Worm (Caenorhabditis elegans) whole organism, young adult: ENCODE measurements around the gene pro-3.

Experiments
- B0019.2 ChIP-seq: fragments of 200-800 bp; sonication (Bioruptor generic); conservative IDR thresholded peaks from 2 replicates; pipeline ENCODE4 v1.3.6; 2022; ENCODE audit warnings: missing genetic modification reagents, missing genetic modification characterization, missing compliant biosample characterization
- F49E8.2 ChIP-seq: sonication (generic microtip); optimal IDR thresholded peaks from 3 replicates; lab custom pipeline; 2017; ENCODE audit warnings: missing genetic modification characterization, mild to moderate bottlenecking, missing compliant biosample characterization, antibody characterized with exemption, moderate library complexity; ENCODE audit not compliant: insufficient read depth
- ccch-3 ChIP-seq: fragments of 200-800 bp; sonication (Bioruptor generic); optimal IDR thresholded peaks from 2 replicates; lab custom pipeline; 2018; ENCODE audit warnings: mild to moderate bottlenecking, missing genetic modification characterization, missing compliant biosample characterization
- efl-1 ChIP-seq: fragments of 150-350 bp; optimal IDR thresholded peaks from 2 replicates; lab custom pipeline; 2014; ENCODE audit warnings: missing biosample characterization, missing genetic modification reagents, missing genetic modification characterization
- him-1 ChIP-seq: sonication (generic microtip); optimal IDR thresholded peaks from 2 replicates; lab custom pipeline; 2016; ENCODE audit warnings: missing genotype, missing genetic modification reagents, missing genetic modification characterization, missing compliant biosample characterization
- lin-35 ChIP-seq, 3 experiments: fragments of 150-350 bp in 2 of 3; sonication (generic microtip) in 1 of 3; optimal IDR thresholded peaks; 2 replicates each; lab custom pipeline; 2014 to 2018; ENCODE audit warnings: missing biosample characterization in 3 of 3, missing genetic modification characterization in 3 of 3, missing genetic modification reagents in 3 of 3
- lsl-1 ChIP-seq: fragments of 200-800 bp; sonication (Bioruptor generic); optimal IDR thresholded peaks from 2 replicates; lab custom pipeline; 2018; ENCODE audit warnings: mild to moderate bottlenecking, missing genetic modification characterization, moderate library complexity, missing compliant biosample characterization
- mxl-1 ChIP-seq: sonication (generic microtip); optimal IDR thresholded peaks from 2 replicates; lab custom pipeline; 2016; ENCODE audit warnings: missing genetic modification characterization, missing compliant biosample characterization
- nfya-1 ChIP-seq: sonication (generic microtip); optimal IDR thresholded peaks from 2 replicates; lab custom pipeline; 2017; ENCODE audit warnings: antibody characterized with exemption, missing compliant biosample characterization, missing genetic modification characterization, borderline replicate concordance; ENCODE audit not compliant: insufficient read depth
- repo-1 ChIP-seq: sonication (generic microtip); optimal IDR thresholded peaks from 2 replicates; lab custom pipeline; 2017; ENCODE audit warnings: mild to moderate bottlenecking, missing genetic modification characterization, missing compliant biosample characterization
- snpc-1.1 ChIP-seq: sonication (generic microtip); optimal IDR thresholded peaks from 2 replicates; lab custom pipeline; 2017; ENCODE audit warnings: missing genetic modification characterization, mild to moderate bottlenecking, missing compliant biosample characterization, antibody characterized with exemption, moderate library complexity, missing genotype, missing genetic modification reagents; ENCODE audit not compliant: insufficient read depth
- unc-130 ChIP-seq: sonication (generic microtip); optimal IDR thresholded peaks from 2 replicates; lab custom pipeline; 2016; ENCODE audit warnings: missing genetic modification reagents, missing genetic modification characterization, missing compliant biosample characterization
- unc-62 ChIP-seq: fragments of 150-350 bp; optimal IDR thresholded peaks from 2 replicates; lab custom pipeline; 2014; ENCODE audit warnings: missing biosample characterization, missing genetic modification reagents, missing genetic modification characterization
- ztf-25 ChIP-seq: fragments of 200-800 bp; sonication (Bioruptor generic); IDR thresholded peaks from 2 replicates; pipeline ENCODE4 v1.3.6; 2022; ENCODE audit warnings: missing genetic modification reagents, missing genetic modification characterization, missing compliant biosample characterization

DNA sequence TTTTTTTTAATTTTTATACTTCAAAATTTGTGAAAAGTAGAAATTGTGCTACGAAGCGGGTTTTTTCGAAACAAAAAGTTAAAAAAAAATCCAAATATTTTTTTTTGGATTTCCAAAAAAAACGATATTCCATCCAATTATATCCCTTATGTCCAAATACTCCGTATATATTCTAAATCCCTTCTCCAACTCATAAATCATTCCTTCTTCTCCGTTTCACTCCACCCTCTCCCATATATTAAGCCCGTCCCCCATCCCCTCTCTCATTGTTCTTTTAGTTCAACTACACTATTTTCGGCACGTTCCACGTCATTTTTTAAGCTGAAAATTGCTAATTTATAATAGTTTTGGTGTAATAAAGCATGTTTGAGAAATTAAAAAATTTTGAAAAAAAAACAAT is 60.6 kb downstream of the pro-3 start:
- TF ChIP-seq F49E8.2 (tag; lab: Kevin White, UChicago): no peak
- no peak for TF ChIP-seq unc-62
- no peak for TF ChIP-seq B0019.2 (GFP tag; lab: Robert Waterston, UW)
- no peak for TF ChIP-seq nfya-1 (tag; lab: Kevin White, UChicago)
- no peak for TF ChIP-seq lin-35 (GFP tag; optimal IDR thresholded peaks at IDR 0.05; lab: Kevin White, UChicago)
- TF ChIP-seq ccch-3 (GFP tag; lab: Kevin White, UChicago): no peak
- TF ChIP-seq ztf-25: no peak
- no peak for TF ChIP-seq him-1
- TF ChIP-seq mxl-1 (tag; lab: Kevin White, UChicago): no peak
- no peak for TF ChIP-seq snpc-1.1 (tag; lab: Kevin White, UChicago)
- no peak for TF ChIP-seq lsl-1 (GFP tag; lab: Kevin White, UChicago)
- no peak for TF ChIP-seq unc-130 (GFP tag; lab: Kevin White, UChicago)
- no peak for TF ChIP-seq repo-1
- TF ChIP-seq efl-1 (GFP tag; lab: Kevin White, UChicago): no peak
